Worm (Caenorhabditis elegans) whole organism, young adult: Measurements from ENCODE around the gene C17G1.14.

ENCODE experiments used
- aptf-2 ChIP-seq: fragments of 200-800 bp; sonication (Bioruptor generic); conservative IDR thresholded peaks from 2 replicates; pipeline ENCODE4 v1.3.6; 2022; ENCODE audit warnings: missing genetic modification reagents, missing genetic modification characterization, missing compliant biosample characterization
- atf-7 ChIP-seq: sonication (generic microtip); optimal IDR thresholded peaks from 2 replicates; lab custom pipeline; 2017; ENCODE audit warnings: mild to moderate bottlenecking, missing genetic modification characterization, missing compliant biosample characterization
- ceh-100 ChIP-seq: fragments of 200-800 bp; sonication (Bioruptor generic); IDR thresholded peaks from 2 replicates; pipeline ENCODE4 v1.3.6; 2022; ENCODE audit warnings: missing genetic modification reagents, missing genetic modification characterization, missing compliant biosample characterization
- egl-18 ChIP-seq: fragments of 200-800 bp; sonication (Bioruptor generic); IDR thresholded peaks from 2 replicates; pipeline ENCODE4 v1.3.6; 2022; ENCODE audit warnings: missing genetic modification reagents, missing genetic modification characterization, missing compliant biosample characterization
- lsy-27 ChIP-seq: sonication (generic microtip); optimal IDR thresholded peaks from 2 replicates; lab custom pipeline; 2017; ENCODE audit warnings: missing genetic modification characterization, mild to moderate bottlenecking, missing compliant biosample characterization, antibody characterized with exemption, missing genotype, borderline replicate concordance; ENCODE audit not compliant: insufficient read depth
- pha-4 ChIP-seq: fragments of 150-350 bp; sonication (generic microtip); optimal IDR thresholded peaks from 2 replicates; lab custom pipeline; 2014; ENCODE audit warnings: missing biosample characterization, missing genetic modification reagents, missing genetic modification characterization

DNA sequence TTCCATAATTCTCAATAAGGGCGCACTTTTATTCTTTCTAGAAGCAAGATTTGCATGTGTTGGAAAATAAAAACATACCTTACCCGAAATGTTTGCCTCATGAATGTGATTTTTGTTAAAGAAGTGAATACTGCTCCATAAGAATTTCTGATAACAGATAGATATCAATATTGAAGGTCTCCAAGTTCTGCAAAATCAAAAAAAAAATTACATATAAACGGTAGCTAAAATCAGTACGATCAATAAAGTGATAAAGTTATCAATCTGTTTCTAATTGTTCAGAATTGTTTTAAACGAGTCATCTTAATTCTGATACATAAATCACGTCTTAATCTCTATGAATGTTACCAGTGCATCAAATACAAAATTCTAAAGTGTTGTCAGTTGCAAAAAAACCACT is 37.6 kb downstream of the C17G1.14 start, which contains the start of gene mgl-1:
- TF ChIP-seq pha-4 = no peak
- no peak for TF ChIP-seq ceh-100 (GFP tag; lab: Robert Waterston, UW)
- TF ChIP-seq lsy-27 = no peak
- TF ChIP-seq egl-18 (GFP tag; lab: Robert Waterston, UW) = no peak
- no peak for TF ChIP-seq aptf-2 (GFP tag; lab: Robert Waterston, UW)
- TF ChIP-seq atf-7 (tag; lab: Kevin White, UChicago) = no peak
